Worm (Caenorhabditis elegans): ENCODE measurements around the gene rol-3.

- TF ChIP-seq nhr-12 (tag; optimal IDR thresholded peaks at IDR 0.05) (no peak), nhr-11 (tag; optimal IDR thresholded peaks at IDR 0.05) (no peak), alr-1 (tag; optimal IDR thresholded peaks at IDR 0.05) (no peak), lsy-2 (tag; optimal IDR thresholded peaks at IDR 0.05) (no peak), nhr-23 (tag; optimal IDR thresholded peaks at IDR 0.05) (no peak), unc-39 (tag; optimal IDR thresholded peaks at IDR 0.05) (no peak), ztf-4 (tag; optimal IDR thresholded peaks at IDR 0.05) (no peak), ZK546.5 (tag; optimal IDR thresholded peaks at IDR 0.05) (no peak), unc-55 (GFP tag; optimal IDR thresholded peaks at IDR 0.05) (peak; percentile 19), elt-3 (tag; optimal IDR thresholded peaks at IDR 0.05) (no peak), unc-62 (GFP tag; optimal IDR thresholded peaks at IDR 0.05) (no peak), ama-1 (optimal IDR thresholded peaks at IDR 0.05) (peak; percentile 29), dmd-4 (tag; optimal IDR thresholded peaks at IDR 0.05) (no peak)
These were observed 59.2 kb downstream of the rol-3 start, which contains the start of gene srp-7 for ce11 chrV:8178914-8179542.

Measured in whole organism, L2 larva.